Fruit fly (Drosophila melanogaster): ENCODE data around the gene RecQ5.

The RecQ5 gene

DNA sequence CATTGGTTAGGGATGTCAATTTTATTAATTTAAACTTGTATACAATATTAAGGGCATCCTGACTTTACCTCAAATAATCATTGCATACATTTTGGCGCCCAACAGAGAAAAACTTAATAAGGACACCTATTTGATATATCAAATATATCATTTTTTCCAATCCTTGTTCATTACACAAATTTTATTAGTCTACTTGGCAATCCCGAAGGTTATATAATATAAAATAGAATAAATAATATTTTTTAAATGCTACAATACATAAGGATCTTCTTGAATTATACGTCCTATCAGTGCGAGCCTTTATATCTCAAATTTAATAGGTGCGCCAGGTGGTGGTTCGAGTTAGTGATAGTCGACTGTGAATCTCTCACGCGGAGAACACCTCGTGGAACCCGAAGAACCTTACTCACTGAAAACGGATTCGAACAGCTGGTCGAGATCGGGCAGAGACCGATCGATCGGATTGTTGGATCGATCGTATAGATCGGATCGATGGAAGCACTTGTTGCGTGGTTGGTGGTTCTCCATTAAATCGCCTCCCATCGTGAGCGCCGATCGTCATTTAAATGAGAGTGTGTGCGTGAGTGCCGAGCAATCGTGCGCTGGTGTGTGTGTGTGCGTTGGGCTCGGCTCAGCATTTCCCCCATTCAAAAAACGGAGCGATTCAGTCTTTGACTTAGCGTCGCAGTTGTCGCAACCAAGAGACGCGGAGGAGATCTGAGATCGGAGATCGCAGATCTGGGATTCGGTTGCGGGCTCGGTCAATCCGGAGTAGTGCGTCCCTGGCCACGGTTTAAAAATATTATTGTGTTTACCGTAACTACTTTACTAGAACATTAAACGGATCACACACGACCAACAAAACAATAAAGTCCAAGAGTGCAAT is 17.8 kb downstream of the RecQ5 start, which contains the start of gene shd (continued):
- no peak for TF ChIP-seq aop (GFP tag; IDR thresholded peaks at IDR 0.05)
- TF ChIP-seq Hmr (GFP tag; optimal IDR thresholded peaks at IDR 0.05), result peak; percentile 16
- TF ChIP-seq Sox102F (GFP tag; optimal IDR thresholded peaks at IDR 0.05), result no peak
- peak in 1 of 2 experiments; percentile 59 for TF ChIP-seq Pdp1 (GFP tag; optimal IDR thresholded peaks at IDR 0.05)
- TF ChIP-seq cg (GFP tag; optimal IDR thresholded peaks at IDR 0.05), result peak; percentile 84
- TF ChIP-seq Taf1 (GFP tag; IDR thresholded peaks at IDR 0.05), result no peak
- no peak for TF ChIP-seq sr (GFP tag; IDR thresholded peaks at IDR 0.05)
- no peak for TF ChIP-seq CG7786 (GFP tag; optimal IDR thresholded peaks at IDR 0.05)
- no peak for TF ChIP-seq luna (GFP tag; optimal IDR thresholded peaks at IDR 0.05)
- TF ChIP-seq CG30403 (GFP tag; optimal IDR thresholded peaks at IDR 0.05), result peak; percentile 45
- TF ChIP-seq trem (tag; optimal IDR thresholded peaks at IDR 0.05), result no peak
- TF ChIP-seq CG16815 (GFP tag; optimal IDR thresholded peaks at IDR 0.05), result peak; percentile 65
- TF ChIP-seq CG18599 (GFP tag; optimal IDR thresholded peaks at IDR 0.05), result no peak
- TF ChIP-seq CG2678 (tag; optimal IDR thresholded peaks at IDR 0.05), result peak; percentile 64
- peak; percentile 9 for TF ChIP-seq CG17829 (tag; optimal IDR thresholded peaks at IDR 0.05)
- no peak for TF ChIP-seq CG10654 (GFP tag; optimal IDR thresholded peaks at IDR 0.05)
- no peak for TF ChIP-seq HLH54F (GFP tag; optimal IDR thresholded peaks at IDR 0.05)
- peak; percentile 40 for TF ChIP-seq nmo (GFP tag; optimal IDR thresholded peaks at IDR 0.05)
- TF ChIP-seq sens (GFP tag), result peak; percentile 51
- TF ChIP-seq CG8765 (GFP tag; IDR thresholded peaks at IDR 0.05), result no peak
- no peak for TF ChIP-seq CG32772 (GFP tag; IDR thresholded peaks at IDR 0.05)
- TF ChIP-seq CG2120 (GFP tag; optimal IDR thresholded peaks at IDR 0.05), result peak; percentile 40
- TF ChIP-seq hkb (optimal IDR thresholded peaks at IDR 0.05), result no peak
- no peak for TF ChIP-seq hkb (GFP tag; IDR thresholded peaks at IDR 0.05)
- no peak for TF ChIP-seq CG2875 (GFP tag; optimal IDR thresholded peaks at IDR 0.05)
- no peak for TF ChIP-seq Kr (GFP tag; optimal IDR thresholded peaks at IDR 0.05)
- no peak for TF ChIP-seq CG6689 (GFP tag; IDR thresholded peaks at IDR 0.05)
- TF ChIP-seq disco-r (GFP tag; optimal IDR thresholded peaks at IDR 0.05), result no peak
- peak; percentile 7 for TF ChIP-seq pfk (GFP tag; optimal IDR thresholded peaks at IDR 0.05)
- TF ChIP-seq Ssrp (tag; optimal IDR thresholded peaks at IDR 0.05), result peak; percentile 49
- peak; percentile 43; the same call in 1 of the 2 replicates for TF ChIP-seq CG31441 (GFP tag; IDR thresholded peaks at IDR 0.05)
- TF ChIP-seq ase (GFP tag; IDR thresholded peaks at IDR 0.05), result no peak
- TF ChIP-seq tgo (GFP tag; IDR thresholded peaks at IDR 0.05), result no peak
- TF ChIP-seq chm (GFP tag; IDR thresholded peaks at IDR 0.05), result no peak
- no peak for TF ChIP-seq NC2α (GFP tag; optimal IDR thresholded peaks at IDR 0.05)
- TF ChIP-seq NfI (GFP tag; optimal IDR thresholded peaks at IDR 0.05), result peak; percentile 11
- TF ChIP-seq CG18619 (GFP tag; optimal IDR thresholded peaks at IDR 0.05), result peak; percentile 59
- no peak for TF ChIP-seq wek (GFP tag; optimal IDR thresholded peaks at IDR 0.05)
- TF ChIP-seq phol (tag; optimal IDR thresholded peaks at IDR 0.05), result peak; percentile 30
- no peak for TF ChIP-seq CG5953 (GFP tag; IDR thresholded peaks at IDR 0.05)
- peak in 1 of 2 experiments; percentile 55 for TF ChIP-seq crp (GFP tag; optimal IDR thresholded peaks at IDR 0.05)
- TF ChIP-seq sima (GFP tag; optimal IDR thresholded peaks at IDR 0.05), result no peak
- peak; percentile 61 for TF ChIP-seq CG7839 (tag; optimal IDR thresholded peaks at IDR 0.05)
- no peak for TF ChIP-seq H2.0 (GFP tag; IDR thresholded peaks at IDR 0.05)
- peak; percentile 15 for TF ChIP-seq dmrt99B (tag; optimal IDR thresholded peaks at IDR 0.05)
- peak in 1 of 2 experiments; percentile 35 for TF ChIP-seq Hr51 (GFP tag; optimal IDR thresholded peaks at IDR 0.05)
- no peak for TF ChIP-seq CG10462 (GFP tag; optimal IDR thresholded peaks at IDR 0.05)
- TF ChIP-seq pum (GFP tag; optimal IDR thresholded peaks at IDR 0.05), result no peak
- no peak for TF ChIP-seq en (GFP tag; optimal IDR thresholded peaks at IDR 0.05)
